Worm (Caenorhabditis elegans): ENCODE data around the gene T24C4.10.
A peak's percentile ranks its signal among the peaks of the same experiment; 100 is the strongest.

Gene T24C4.10

DNA sequence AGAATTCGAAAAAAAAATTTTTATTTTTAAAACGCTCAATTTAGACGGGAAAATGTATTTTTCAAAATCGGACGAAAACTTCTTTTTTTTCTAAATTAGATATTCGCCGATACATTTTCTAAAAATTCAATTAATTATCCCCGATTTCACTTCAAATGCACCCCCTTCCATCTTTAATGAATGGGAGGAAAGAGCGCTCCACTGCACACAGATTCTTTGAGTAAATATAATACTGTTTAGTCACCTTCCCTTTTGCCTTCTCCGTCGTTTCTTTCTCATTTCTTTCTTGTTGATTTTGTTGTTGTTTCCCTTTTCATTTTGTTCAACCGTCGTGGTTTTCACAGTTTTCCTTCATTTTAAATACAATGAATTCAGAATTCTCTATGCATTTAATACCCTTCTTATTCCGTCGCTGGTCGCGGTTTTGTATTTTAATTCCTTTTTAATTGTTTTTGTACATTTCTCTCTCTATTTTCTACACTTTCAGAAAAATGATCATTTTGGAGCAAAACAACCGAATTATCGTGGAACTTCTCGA, 29.2 kb downstream of the T24C4.10 start, which contains the start of gene arx-4:
arx-4 (plus strand) TSS at position 488 of the 538 bp plus-strand sequence.
- TF ChIP-seq hmg-11 (tag; optimal IDR thresholded peaks at IDR 0.05) (peak; percentile 10), sea-2 (GFP tag; optimal IDR thresholded peaks at IDR 0.05) (no peak), nhr-77 (tag; optimal IDR thresholded peaks at IDR 0.05) (no peak), pha-4 (tag; optimal IDR thresholded peaks at IDR 0.05) (peak; percentile 88), ceh-16 (tag; optimal IDR thresholded peaks at IDR 0.05) (no peak)

DNA sequence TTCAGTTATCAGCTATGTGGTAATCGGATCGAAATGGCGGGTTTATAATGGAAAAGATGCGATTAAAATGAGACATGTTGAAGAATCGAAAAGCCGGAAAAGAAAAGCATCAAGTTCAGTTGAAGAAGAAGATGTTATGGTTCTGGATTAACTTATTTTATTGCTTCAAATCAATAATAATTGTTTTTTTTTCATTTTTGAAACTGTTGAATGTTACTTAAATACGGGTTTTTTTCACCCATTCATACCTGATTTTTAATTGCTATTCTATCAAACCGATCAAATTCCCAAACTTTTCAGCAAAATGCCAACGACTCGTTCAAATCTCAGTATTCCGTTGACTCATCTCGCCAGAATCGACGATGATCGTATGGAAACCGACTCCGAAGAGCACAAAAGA, 31.1 kb downstream of the T24C4.10 start, which contains the start of gene exos-4.2:
exos-4.2 (plus strand) TSS at position 301 of the 400 bp plus-strand sequence.
- TF ChIP-seq ama-1 (optimal IDR thresholded peaks at IDR 0.05) = no peak
- TF ChIP-seq ceh-16 (tag; optimal IDR thresholded peaks at IDR 0.05) = no peak
- TF ChIP-seq mdl-1 (tag; optimal IDR thresholded peaks at IDR 0.05) = no peak
- TF ChIP-seq nhr-77 (tag; optimal IDR thresholded peaks at IDR 0.05) = no peak
- no peak for TF ChIP-seq fkh-2 (tag; optimal IDR thresholded peaks at IDR 0.05)

DNA sequence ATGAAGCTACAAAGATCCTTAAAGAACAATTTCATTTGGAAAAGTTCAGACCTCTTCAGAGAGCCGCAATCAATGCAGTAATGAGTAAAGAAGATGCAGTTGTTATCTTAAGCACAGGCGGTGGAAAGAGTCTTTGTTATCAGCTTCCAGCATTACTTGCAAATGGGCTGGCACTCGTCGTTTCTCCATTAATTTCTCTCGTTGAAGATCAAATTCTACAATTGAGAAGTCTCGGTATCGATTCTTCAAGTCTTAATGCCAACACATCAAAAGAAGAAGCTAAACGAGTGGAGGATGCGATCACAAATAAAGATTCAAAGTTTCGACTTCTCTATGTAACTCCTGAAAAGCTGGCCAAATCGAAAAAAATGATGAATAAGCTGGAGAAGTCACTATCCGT, 34.1 kb downstream of the T24C4.10 start:
- no peak for TF ChIP-seq zag-1 (tag; optimal IDR thresholded peaks at IDR 0.05)
- TF ChIP-seq nhr-43 (tag; optimal IDR thresholded peaks at IDR 0.05; ENCODE audit: poor library complexity, severe bottlenecking) = no peak
- TF ChIP-seq tbx-2 (tag; optimal IDR thresholded peaks at IDR 0.05) = no peak
- TF ChIP-seq nhr-12 (tag; optimal IDR thresholded peaks at IDR 0.05) = no peak
- TF ChIP-seq elt-2 (tag; optimal IDR thresholded peaks at IDR 0.05) = no peak
- TF ChIP-seq elt-1 (tag; optimal IDR thresholded peaks at IDR 0.05) = no peak
- TF ChIP-seq lsy-12 (tag; optimal IDR thresholded peaks at IDR 0.05) = no peak
- no peak for TF ChIP-seq eor-1 (tag; optimal IDR thresholded peaks at IDR 0.05)
- no peak for TF ChIP-seq ceh-82 (tag; optimal IDR thresholded peaks at IDR 0.05)
- no peak for TF ChIP-seq pha-4 (tag; optimal IDR thresholded peaks at IDR 0.05)
- no peak for TF ChIP-seq nhr-76 (tag; optimal IDR thresholded peaks at IDR 0.05)
- TF ChIP-seq elt-3 (tag; optimal IDR thresholded peaks at IDR 0.05) = no peak
- TF ChIP-seq skn-1 (tag; optimal IDR thresholded peaks at IDR 0.05) = no peak
- no peak for TF ChIP-seq nhr-237 (tag; optimal IDR thresholded peaks at IDR 0.05)
- no peak for TF ChIP-seq fos-1 (tag; optimal IDR thresholded peaks at IDR 0.05)
- no peak for TF ChIP-seq mdl-1 (tag; optimal IDR thresholded peaks at IDR 0.05)
- TF ChIP-seq lin-39 (tag; optimal IDR thresholded peaks at IDR 0.05) = no peak
- no peak for TF ChIP-seq ztf-11 (tag; optimal IDR thresholded peaks at IDR 0.05)
- no peak for TF ChIP-seq ama-1 (optimal IDR thresholded peaks at IDR 0.05)

DNA sequence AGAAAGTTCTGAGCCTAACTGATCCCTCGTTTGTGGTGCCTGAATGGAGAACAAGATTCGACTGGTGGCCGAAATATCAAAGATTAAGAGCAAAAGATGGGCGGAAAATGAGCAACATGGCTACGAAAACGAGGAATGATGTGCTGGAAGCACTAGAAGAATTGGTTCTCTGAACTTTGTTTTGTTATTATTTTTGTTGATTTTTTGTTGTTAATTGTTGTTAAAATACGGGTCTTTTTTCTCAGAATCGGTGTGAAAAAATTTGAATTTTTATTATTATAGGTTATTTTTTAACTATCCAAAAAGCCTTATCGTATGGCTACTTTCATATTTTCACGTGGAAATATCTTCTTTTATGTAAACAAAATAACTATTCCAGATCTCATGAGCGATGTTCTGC, 34.8 kb downstream of the T24C4.10 start, which contains the start of gene K02F3.12:
K02F3.12 (plus strand) TSS at position 301 of the 400 bp plus-strand sequence.
- no peak for TF ChIP-seq nhr-77 (tag; optimal IDR thresholded peaks at IDR 0.05)
- TF ChIP-seq nhr-11 (tag; optimal IDR thresholded peaks at IDR 0.05) = no peak
- no peak for TF ChIP-seq elt-1 (tag; optimal IDR thresholded peaks at IDR 0.05)
- TF ChIP-seq tbx-2 (tag; optimal IDR thresholded peaks at IDR 0.05) = no peak
- no peak for TF ChIP-seq nhr-23 (tag; optimal IDR thresholded peaks at IDR 0.05)
- TF ChIP-seq ztf-11 (tag; optimal IDR thresholded peaks at IDR 0.05) = no peak
- no peak for TF ChIP-seq nhr-43 (tag; optimal IDR thresholded peaks at IDR 0.05; ENCODE audit: poor library complexity, severe bottlenecking)
- no peak for TF ChIP-seq eor-1 (tag; optimal IDR thresholded peaks at IDR 0.05)
- no peak for TF ChIP-seq ztf-4 (tag; optimal IDR thresholded peaks at IDR 0.05)
- TF ChIP-seq fos-1 (tag; optimal IDR thresholded peaks at IDR 0.05) = no peak
- TF ChIP-seq unc-62 (GFP tag; optimal IDR thresholded peaks at IDR 0.05) = no peak
- TF ChIP-seq nfya-1 (tag; optimal IDR thresholded peaks at IDR 0.05; ENCODE audit: insufficient read depth) = no peak
- TF ChIP-seq R02D3.7 (tag; optimal IDR thresholded peaks at IDR 0.05) = no peak
- TF ChIP-seq jun-1 (tag; optimal IDR thresholded peaks at IDR 0.05) = no peak
- no peak for TF ChIP-seq ceh-82 (tag; optimal IDR thresholded peaks at IDR 0.05)
- no peak for TF ChIP-seq mml-1 (tag; optimal IDR thresholded peaks at IDR 0.05)
- TF ChIP-seq nhr-28 (tag; optimal IDR thresholded peaks at IDR 0.05) = no peak
- TF ChIP-seq nhr-25 (tag; optimal IDR thresholded peaks at IDR 0.05) = no peak
- no peak for TF ChIP-seq fkh-10 (GFP tag; optimal IDR thresholded peaks at IDR 0.05)
- TF ChIP-seq sea-2 (GFP tag; optimal IDR thresholded peaks at IDR 0.05) = no peak

All from whole organism, L3 larva.